Worm (Caenorhabditis elegans) whole organism, late embryonic: ENCODE measurements around the gene srx-116.

Experiments
- npax-4 ChIP-seq: sonication (generic microtip); optimal IDR thresholded peaks from 2 replicates; lab custom pipeline; 2016; ENCODE audit warnings: missing genetic modification characterization, missing compliant biosample characterization
- unc-55 ChIP-seq: sonication (generic microtip); optimal IDR thresholded peaks from 2 replicates; lab custom pipeline; 2017; ENCODE audit warnings: missing biosample characterization, missing genetic modification reagents, missing genetic modification characterization

- TF ChIP-seq npax-4 (no peak), unc-55 (GFP tag; lab: Kevin White, UChicago) (no peak)
Measured at ce11 chrV:12634746-12635145, 36.0 kb upstream of the srx-116 start.
